Fruit fly (Drosophila melanogaster): ENCODE data around the gene CG8927.
A peak's percentile ranks its signal among the peaks of the same experiment; 100 is the strongest.

The CG8927 gene

DNA sequence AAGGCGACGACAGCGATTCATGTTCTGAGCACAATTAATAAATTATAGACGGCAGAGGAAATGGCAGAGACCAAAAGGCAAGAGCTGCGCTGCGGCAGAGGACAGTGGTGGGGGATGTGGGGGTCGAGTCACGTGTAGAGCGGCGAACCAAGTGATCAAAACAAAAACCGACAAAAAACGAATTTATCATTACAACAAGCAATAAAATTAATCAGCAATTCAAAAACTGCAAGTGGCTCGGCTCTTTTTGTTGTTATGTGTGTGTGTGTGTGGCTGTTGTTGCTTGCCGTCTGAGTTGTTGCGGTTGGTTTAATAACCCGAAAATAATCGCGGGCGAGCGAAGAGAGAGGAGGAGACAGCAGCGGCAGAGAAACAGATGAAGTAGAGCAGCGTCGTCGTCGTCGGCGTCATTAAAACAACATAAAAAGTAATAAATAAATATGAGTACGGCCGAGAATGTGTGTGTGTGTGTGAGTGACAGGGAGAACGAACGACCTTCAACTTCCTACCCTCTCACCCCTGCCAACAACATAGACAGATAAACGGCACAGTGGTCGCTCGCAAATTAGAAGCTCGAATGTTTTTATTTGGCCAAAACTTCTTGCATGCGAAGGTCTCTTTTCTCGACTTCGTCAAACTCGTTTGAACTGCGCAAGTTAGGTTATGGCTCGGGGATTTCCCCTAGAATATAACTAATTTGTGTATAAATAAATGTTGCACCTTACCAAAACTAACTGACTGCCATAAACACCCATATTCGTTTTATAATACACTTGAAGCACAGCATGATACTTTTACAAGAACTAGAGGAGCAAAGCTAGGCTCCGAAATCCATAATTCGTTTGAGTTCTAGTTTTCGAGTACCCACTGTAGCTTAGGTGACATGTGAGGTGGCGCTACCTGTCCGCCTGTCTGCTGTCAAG is 50.8 kb downstream of the CG8927 start (continued):
- TF ChIP-seq maf-S (GFP tag; optimal IDR thresholded peaks at IDR 0.05) (peak; percentile 68), Rfx (GFP tag; IDR thresholded peaks at IDR 0.05) (no peak), br (optimal IDR thresholded peaks at IDR 0.05) (no peak), CG10959 (GFP tag; IDR thresholded peaks at IDR 0.05) (no peak), abd-A (tag; optimal IDR thresholded peaks at IDR 0.05) (peak; percentile 84), exex (tag; optimal IDR thresholded peaks at IDR 0.05) (peak; percentile 7), NC2α (GFP tag; optimal IDR thresholded peaks at IDR 0.05) (peak; percentile 37), grau (tag; optimal IDR thresholded peaks at IDR 0.05) (peak; percentile 96), CG8478 (optimal IDR thresholded peaks at IDR 0.05) (no peak), Ada2b (GFP tag; IDR thresholded peaks at IDR 0.05) (no peak), cas (GFP tag; IDR thresholded peaks at IDR 0.05) (no peak), CG42726 (GFP tag; IDR thresholded peaks at IDR 0.05; ENCODE audit: partially characterized antibody) (no peak), Gug (GFP tag; IDR thresholded peaks at IDR 0.05) (peak; percentile 61; the same call in 3 of the 4 replicates), CG4328 (GFP tag; optimal IDR thresholded peaks at IDR 0.05) (peak; percentile 38), Xrp1 (GFP tag; IDR thresholded peaks at IDR 0.05) (no peak), Gsc (GFP tag; IDR thresholded peaks at IDR 0.05) (no peak), wdn (GFP tag; IDR thresholded peaks at IDR 0.05) (no peak), lbe (GFP tag; optimal IDR thresholded peaks at IDR 0.05) (peak; percentile 19), ranshi (GFP tag; IDR thresholded peaks at IDR 0.05) (no peak), Fer2 (tag; optimal IDR thresholded peaks at IDR 0.05) (no peak), fu2 (GFP tag; optimal IDR thresholded peaks at IDR 0.05) (peak; percentile 64), Tbp (GFP tag; optimal IDR thresholded peaks at IDR 0.05) (no peak), CG4404 (GFP tag; IDR thresholded peaks at IDR 0.05) (no peak), luna (GFP tag; optimal IDR thresholded peaks at IDR 0.05) (no peak), CG10431 (GFP tag; optimal IDR thresholded peaks at IDR 0.05) (peak; percentile 31), dysf (GFP tag; IDR thresholded peaks at IDR 0.05) (no peak), da (GFP tag; optimal IDR thresholded peaks at IDR 0.05) (no peak), CG9932 (GFP tag; IDR thresholded peaks at IDR 0.05) (no peak), HLH3B (GFP tag; IDR thresholded peaks at IDR 0.05) (no peak), NFAT (GFP tag; IDR thresholded peaks at IDR 0.05) (no peak), vfl (GFP tag; optimal IDR thresholded peaks at IDR 0.05) (peak; percentile 40), CG11504 (tag; optimal IDR thresholded peaks at IDR 0.05) (peak; percentile 87), ro (GFP tag; IDR thresholded peaks at IDR 0.05) (no peak), CG8924 (tag; optimal IDR thresholded peaks at IDR 0.05) (peak; percentile 82), CG8388 (GFP tag; optimal IDR thresholded peaks at IDR 0.05) (peak; percentile 61), insv (GFP tag; optimal IDR thresholded peaks at IDR 0.05) (no peak), CG6683 (GFP tag; optimal IDR thresholded peaks at IDR 0.05) (peak; percentile 18), CG8765 (GFP tag; IDR thresholded peaks at IDR 0.05) (no peak), Dbx (GFP tag; IDR thresholded peaks at IDR 0.05) (no peak), CG18764 (GFP tag; optimal IDR thresholded peaks at IDR 0.05) (peak; percentile 40), E2f1 (GFP tag; IDR thresholded peaks at IDR 0.05) (no peak), her (GFP tag; optimal IDR thresholded peaks at IDR 0.05) (peak; percentile 26), CG30403 (GFP tag; optimal IDR thresholded peaks at IDR 0.05) (peak; percentile 77), Usf (GFP tag; optimal IDR thresholded peaks at IDR 0.05) (peak; percentile 44), pum (GFP tag; optimal IDR thresholded peaks at IDR 0.05) (peak; percentile 73), CG17802 (tag; optimal IDR thresholded peaks at IDR 0.05) (peak; percentile 50), ci (GFP tag; IDR thresholded peaks at IDR 0.05) (no peak), disco-r (GFP tag; optimal IDR thresholded peaks at IDR 0.05) (peak; percentile 61), ase (GFP tag; IDR thresholded peaks at IDR 0.05) (no peak), pzg (GFP tag; optimal IDR thresholded peaks at IDR 0.05) (no peak), CG8359 (GFP tag; optimal IDR thresholded peaks at IDR 0.05; ENCODE audit: borderline replicate concordance) (peak; percentile 63)
